Worm (Caenorhabditis elegans) whole organism, L4 larva: ENCODE results near the gene C01B9.1.

Experiments
- F10B5.3 ChIP-seq: sonication (generic microtip); optimal IDR thresholded peaks from 2 replicates; lab custom pipeline; 2016; ENCODE audit warnings: mild to moderate bottlenecking, missing genetic modification characterization, missing compliant biosample characterization
- F44E2.7 ChIP-seq: fragments of 200-800 bp; sonication (Bioruptor generic); IDR thresholded peaks from 2 replicates; pipeline ENCODE4 v2.1.2; 2022; ENCODE audit warnings: missing genetic modification characterization, missing compliant biosample characterization
- F49E8.2 ChIP-seq: sonication (generic microtip); optimal IDR thresholded peaks from 2 replicates; lab custom pipeline; 2016; ENCODE audit warnings: missing compliant biosample characterization, mild to moderate bottlenecking, missing genetic modification characterization, borderline replicate concordance
- R02D3.7 ChIP-seq: fragments of 150-350 bp; sonication (generic microtip); optimal IDR thresholded peaks from 3 replicates; lab custom pipeline; 2014; ENCODE audit warnings: missing biosample characterization, missing genetic modification characterization
- T20F7.1 ChIP-seq: fragments of 200-800 bp; sonication (Bioruptor generic); optimal IDR thresholded peaks from 2 replicates; lab custom pipeline; 2018; ENCODE audit warnings: mild to moderate bottlenecking, missing genetic modification characterization, missing compliant biosample characterization
- T26A8.4 ChIP-seq: fragments of 200-800 bp; sonication (Bioruptor generic); IDR thresholded peaks from 2 replicates; pipeline ENCODE4 v1.3.6; 2022; ENCODE audit warnings: missing genetic modification characterization, missing compliant biosample characterization
- Y105C5A.15 ChIP-seq: fragments of 200-800 bp; sonication (Bioruptor generic); IDR thresholded peaks from 2 replicates; pipeline ENCODE4 v1.3.6; 2022; ENCODE audit warnings: missing genetic modification characterization, missing compliant biosample characterization
- Y5F2A.4 ChIP-seq: fragments of 200-800 bp; sonication (Bioruptor generic); optimal IDR thresholded peaks from 2 replicates; lab custom pipeline; 2018; ENCODE audit warnings: mild to moderate bottlenecking, missing genetic modification characterization, missing compliant biosample characterization
- ZK546.5 ChIP-seq, 2 experiments: sonication (generic microtip); optimal IDR thresholded peaks; 2 replicates each; lab custom pipeline; 2017; ENCODE audit warnings: missing biosample characterization in 2 of 2, missing genetic modification characterization in 2 of 2
- aly-2 ChIP-seq: sonication (generic microtip); optimal IDR thresholded peaks from 2 replicates; lab custom pipeline; 2018; ENCODE audit warnings: missing biosample characterization, missing genetic modification characterization
- attf-4 ChIP-seq: sonication (generic microtip); optimal IDR thresholded peaks from 3 replicates; lab custom pipeline; 2017; ENCODE audit warnings: missing biosample characterization, missing genetic modification characterization
- ceh-32 ChIP-seq: sonication (generic microtip); optimal IDR thresholded peaks from 2 replicates; lab custom pipeline; 2016; ENCODE audit warnings: mild to moderate bottlenecking, missing genetic modification characterization, missing compliant biosample characterization; ENCODE audit not compliant: poor library complexity
- ceh-44 ChIP-seq: fragments of 200-800 bp; sonication (Bioruptor generic); IDR thresholded peaks from 2 replicates; pipeline ENCODE4 v1.3.6; 2022; ENCODE audit warnings: missing genetic modification reagents, missing genetic modification characterization, missing compliant biosample characterization
- ceh-82 ChIP-seq: sonication (generic microtip); optimal IDR thresholded peaks from 2 replicates; lab custom pipeline; 2017; ENCODE audit warnings: missing biosample characterization, missing genetic modification characterization
- ctbp-1 ChIP-seq: fragments of 200-800 bp; sonication (Bioruptor generic); IDR thresholded peaks from 2 replicates; pipeline ENCODE4 v1.3.6; 2022; ENCODE audit warnings: missing genetic modification reagents, missing genetic modification characterization, missing compliant biosample characterization
- daf-12 ChIP-seq: fragments of 150-350 bp; optimal IDR thresholded peaks from 2 replicates; lab custom pipeline; 2014; ENCODE audit warnings: missing biosample characterization, missing genetic modification reagents, missing genetic modification characterization
- daf-16 ChIP-seq, 3 experiments: sonication (generic microtip); optimal IDR thresholded peaks; 2 replicates each; lab custom pipeline; 2016 to 2017; ENCODE audit warnings: missing genetic modification characterization in 3 of 3, missing genetic modification reagents in 3 of 3, mild to moderate bottlenecking in 2 of 3, missing compliant biosample characterization in 2 of 3, missing biosample characterization in 1 of 3, moderate library complexity in 1 of 3
- daf-19 ChIP-seq: fragments of 200-800 bp; sonication (Bioruptor generic); conservative IDR thresholded peaks from 2 replicates; pipeline ENCODE4 v1.3.6; 2022; ENCODE audit warnings: missing genetic modification characterization, missing compliant biosample characterization
- daf-8 ChIP-seq: fragments of 200-800 bp; sonication (Bioruptor generic); IDR thresholded peaks from 2 replicates; pipeline ENCODE4 v1.3.6; 2022; ENCODE audit warnings: missing genetic modification characterization, missing compliant biosample characterization
- dmd-9 ChIP-seq: fragments of 200-800 bp; sonication (Bioruptor generic); IDR thresholded peaks from 2 replicates; pipeline ENCODE4 v1.3.6; 2022; ENCODE audit warnings: missing genetic modification reagents, missing genetic modification characterization, missing compliant biosample characterization
- dpl-1 ChIP-seq: fragments of 150-350 bp; optimal IDR thresholded peaks from 2 replicates; lab custom pipeline; 2014; ENCODE audit warnings: missing biosample characterization, missing genetic modification reagents, missing genetic modification characterization
- dve-1 ChIP-seq: sonication (generic microtip); optimal IDR thresholded peaks from 2 replicates; lab custom pipeline; 2017; ENCODE audit warnings: antibody characterized with exemption, mild to moderate bottlenecking, missing genetic modification characterization, missing compliant biosample characterization; ENCODE audit not compliant: insufficient read depth
- fkh-10 ChIP-seq: fragments of 150-350 bp; optimal IDR thresholded peaks from 2 replicates; lab custom pipeline; 2014; ENCODE audit warnings: missing biosample characterization, missing genetic modification reagents, missing genetic modification characterization
- gei-8 ChIP-seq: fragments of 200-800 bp; sonication (Bioruptor generic); optimal IDR thresholded peaks from 2 replicates; lab custom pipeline; 2018; ENCODE audit warnings: mild to moderate bottlenecking, missing genetic modification characterization, missing compliant biosample characterization
- hlh-11 ChIP-seq: fragments of 200-800 bp; sonication (Bioruptor generic); optimal IDR thresholded peaks from 2 replicates; lab custom pipeline; 2018; ENCODE audit warnings: mild to moderate bottlenecking, missing genetic modification characterization, missing compliant biosample characterization
- hlh-30 ChIP-seq: sonication (generic microtip); optimal IDR thresholded peaks from 2 replicates; lab custom pipeline; 2017; ENCODE audit warnings: antibody characterized with exemption, mild to moderate bottlenecking, missing genetic modification characterization, missing compliant biosample characterization; ENCODE audit not compliant: insufficient read depth
- jun-1 ChIP-seq: fragments of 150-350 bp; optimal IDR thresholded peaks from 2 replicates; lab custom pipeline; 2014; ENCODE audit warnings: missing biosample characterization, missing genetic modification reagents, missing genetic modification characterization
- lin-1 ChIP-seq: fragments of 200-800 bp; sonication (Bioruptor generic); IDR thresholded peaks from 2 replicates; pipeline ENCODE4 v1.3.6; 2022; ENCODE audit warnings: missing genetic modification reagents, missing genetic modification characterization, missing compliant biosample characterization
- lin-15B ChIP-seq: fragments of 150-350 bp; sonication (generic microtip); optimal IDR thresholded peaks from 3 replicates; lab custom pipeline; 2014; ENCODE audit warnings: missing biosample characterization, missing genetic modification characterization
- lin-38 ChIP-seq: fragments of 200-800 bp; sonication (Bioruptor generic); IDR thresholded peaks from 2 replicates; pipeline ENCODE4 v1.3.6; 2022; ENCODE audit warnings: missing genetic modification reagents, missing genetic modification characterization, missing compliant biosample characterization
- lsy-2 ChIP-seq, 2 experiments: fragments of 150-350 bp in 1 of 2; sonication (generic microtip) in 1 of 2; optimal IDR thresholded peaks; 2 replicates each; lab custom pipeline; 2014 to 2017; ENCODE audit warnings: missing biosample characterization in 2 of 2, missing genetic modification characterization in 2 of 2
- madf-9 ChIP-seq: fragments of 200-800 bp; sonication (Bioruptor generic); conservative IDR thresholded peaks from 2 replicates; pipeline ENCODE4 v1.3.6; 2022; ENCODE audit warnings: missing genetic modification reagents, missing genetic modification characterization, missing compliant biosample characterization
- mxl-2 ChIP-seq: fragments of 200-800 bp; sonication (Bioruptor generic); conservative IDR thresholded peaks from 2 replicates; pipeline ENCODE4 v1.3.6; 2022; ENCODE audit warnings: missing genetic modification reagents, missing genetic modification characterization, missing compliant biosample characterization
- nhr-11 ChIP-seq: fragments of 150-350 bp; optimal IDR thresholded peaks from 2 replicates; lab custom pipeline; 2014; ENCODE audit warnings: missing biosample characterization, missing genetic modification characterization
- nhr-111 ChIP-seq: fragments of 200-800 bp; sonication (Bioruptor generic); optimal IDR thresholded peaks from 2 replicates; lab custom pipeline; 2018; ENCODE audit warnings: mild to moderate bottlenecking, missing genetic modification characterization, missing compliant biosample characterization
- nhr-28 ChIP-seq: fragments of 150-350 bp; optimal IDR thresholded peaks from 2 replicates; lab custom pipeline; 2014; ENCODE audit warnings: missing biosample characterization, missing genetic modification characterization
- nhr-42 ChIP-seq: fragments of 200-800 bp; sonication (Bioruptor generic); IDR thresholded peaks from 2 replicates; pipeline ENCODE4 v1.3.6; 2022; ENCODE audit warnings: missing genetic modification characterization, missing compliant biosample characterization
- nhr-77 ChIP-seq: fragments of 150-350 bp; optimal IDR thresholded peaks from 2 replicates; lab custom pipeline; 2014; ENCODE audit warnings: missing biosample characterization, missing genetic modification characterization
- set-16 ChIP-seq: fragments of 200-800 bp; sonication (Bioruptor generic); IDR thresholded peaks from 2 replicates; pipeline ENCODE4 v1.3.6; 2022; ENCODE audit warnings: missing genetic modification reagents, missing genetic modification characterization, missing compliant biosample characterization
- skn-1 ChIP-seq: fragments of 150-350 bp; optimal IDR thresholded peaks from 2 replicates; lab custom pipeline; 2014; ENCODE audit warnings: missing biosample characterization, missing genetic modification characterization
- snpc-1.2 ChIP-seq: fragments of 200-800 bp; sonication (Bioruptor generic); IDR thresholded peaks from 2 replicates; pipeline ENCODE4 v1.3.6; 2022; ENCODE audit warnings: missing genetic modification reagents, missing genetic modification characterization, missing compliant biosample characterization
- unc-130 ChIP-seq: sonication (generic microtip); optimal IDR thresholded peaks from 2 replicates; lab custom pipeline; 2016; ENCODE audit warnings: missing genetic modification reagents, missing genetic modification characterization, missing compliant biosample characterization
- unc-39 ChIP-seq: sonication (generic microtip); optimal IDR thresholded peaks from 2 replicates; lab custom pipeline; 2017; ENCODE audit warnings: missing biosample characterization, missing genetic modification characterization
- zip-11 ChIP-seq: fragments of 200-800 bp; sonication (Bioruptor generic); IDR thresholded peaks from 2 replicates; pipeline ENCODE4 v1.3.6; 2022; ENCODE audit warnings: missing genetic modification characterization, missing compliant biosample characterization
- zip-2 ChIP-seq: fragments of 150-350 bp; optimal IDR thresholded peaks from 2 replicates; lab custom pipeline; 2014; ENCODE audit warnings: missing biosample characterization, missing genetic modification characterization
- ztf-11 ChIP-seq: fragments of 150-350 bp; optimal IDR thresholded peaks from 2 replicates; lab custom pipeline; 2014; ENCODE audit warnings: missing biosample characterization, missing genetic modification characterization
- ztf-7 ChIP-seq: fragments of 150-350 bp; optimal IDR thresholded peaks from 2 replicates; lab custom pipeline; 2014; ENCODE audit warnings: missing biosample characterization, missing genetic modification characterization

C01B9.1 gene

DNA sequence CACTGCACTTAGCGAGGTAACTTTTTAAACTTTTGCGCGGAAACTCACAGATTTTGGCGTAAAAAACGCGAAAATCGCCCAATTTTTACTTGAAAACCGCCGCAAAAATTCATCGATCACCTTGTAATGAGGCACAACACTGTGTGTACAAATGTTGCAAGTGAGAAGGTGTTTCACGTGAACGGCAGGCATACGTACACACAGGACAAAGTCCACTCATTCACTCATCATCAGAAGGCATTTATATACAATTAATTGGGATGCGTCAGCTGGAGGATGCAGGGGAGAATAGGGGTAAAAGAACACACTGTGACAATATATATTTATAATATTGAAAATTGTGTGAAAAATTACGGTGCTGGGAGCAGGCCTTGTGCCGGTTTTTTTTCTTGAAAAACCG lies 34.5 kb upstream of the C01B9.1 start:
- TF ChIP-seq T20F7.1, result no peak
- TF ChIP-seq attf-4 (tag; lab: Kevin White, UChicago), result no peak
- no peak for TF ChIP-seq F49E8.2 (tag; lab: Kevin White, UChicago)
- no peak for TF ChIP-seq Y5F2A.4 (GFP tag; lab: Kevin White, UChicago)
- no peak for TF ChIP-seq lin-1 (GFP tag; lab: Robert Waterston, UW)
- TF ChIP-seq unc-39 (tag; lab: Kevin White, UChicago), result no peak
- no peak for TF ChIP-seq F10B5.3 (tag; lab: Kevin White, UChicago)
- no peak for TF ChIP-seq lin-38 (GFP tag; lab: Robert Waterston, UW)
- no peak for TF ChIP-seq nhr-111 (GFP tag; lab: Kevin White, UChicago)
- TF ChIP-seq gei-8 (GFP tag; lab: Kevin White, UChicago), result no peak
- TF ChIP-seq hlh-11 (tag; lab: Kevin White, UChicago), result peak; percentile 22
- no peak for TF ChIP-seq daf-16 (GFP tag; optimal IDR thresholded peaks at IDR 0.05; lab: Kevin White, UChicago)
- peak; percentile 52 for TF ChIP-seq daf-16 (tag; optimal IDR thresholded peaks at IDR 0.05; lab: Kevin White, UChicago)
- no peak for TF ChIP-seq ztf-11 (tag; lab: Kevin White, UChicago)
- no peak for TF ChIP-seq Y105C5A.15 (GFP tag; lab: Robert Waterston, UW)
- no peak for TF ChIP-seq ctbp-1 (GFP tag; lab: Robert Waterston, UW)
- no peak for TF ChIP-seq set-16
- TF ChIP-seq daf-8 (GFP tag; lab: Robert Waterston, UW), result no peak
- no peak for TF ChIP-seq lin-15B (tag; lab: Kevin White, UChicago)
- peak; percentile 88 for TF ChIP-seq mxl-2
- no peak for TF ChIP-seq ZK546.5 (tag; optimal IDR thresholded peaks at IDR 0.05; lab: Kevin White, UChicago)
- no peak for TF ChIP-seq dpl-1 (GFP tag; lab: Kevin White, UChicago)
- TF ChIP-seq ceh-82 (tag; lab: Kevin White, UChicago), result no peak
- no peak for TF ChIP-seq T26A8.4 (GFP tag; lab: Robert Waterston, UW)
- no peak for TF ChIP-seq F44E2.7 (GFP tag; lab: Robert Waterston, UW)
- TF ChIP-seq ztf-7 (tag; lab: Kevin White, UChicago), result no peak
- no peak for TF ChIP-seq fkh-10 (GFP tag; lab: Kevin White, UChicago)
- no peak for TF ChIP-seq R02D3.7
- no peak for TF ChIP-seq ceh-32
- no peak for TF ChIP-seq daf-12
- peak; percentile 28 for TF ChIP-seq nhr-28 (tag; lab: Kevin White, UChicago)
- TF ChIP-seq lsy-2 (tag; optimal IDR thresholded peaks at IDR 0.05; lab: Kevin White, UChicago), result peak in 1 of 2 experiments; percentile 1
- TF ChIP-seq dmd-9 (GFP tag; lab: Robert Waterston, UW), result no peak
- no peak for TF ChIP-seq jun-1 (tag; lab: Kevin White, UChicago)
- TF ChIP-seq skn-1 (tag; lab: Kevin White, UChicago), result no peak
- TF ChIP-seq unc-130 (GFP tag; lab: Kevin White, UChicago), result no peak
- peak; percentile 18 for TF ChIP-seq hlh-30 (tag; lab: Kevin White, UChicago)
- no peak for TF ChIP-seq nhr-42 (GFP tag; lab: Robert Waterston, UW)
- TF ChIP-seq zip-11 (GFP tag; lab: Robert Waterston, UW), result no peak
- no peak for TF ChIP-seq nhr-11 (tag; lab: Kevin White, UChicago)
- TF ChIP-seq zip-2 (tag; lab: Kevin White, UChicago), result no peak
- no peak for TF ChIP-seq nhr-77 (tag; lab: Kevin White, UChicago)
- no peak for TF ChIP-seq madf-9
- peak; percentile 51; the same call in 1 of the 2 replicates for TF ChIP-seq snpc-1.2
- no peak for TF ChIP-seq daf-19 (GFP tag; lab: Robert Waterston, UW)
- TF ChIP-seq ceh-44 (GFP tag; lab: Robert Waterston, UW), result no peak
- peak; percentile 34 for TF ChIP-seq dve-1 (tag; lab: Kevin White, UChicago)
- TF ChIP-seq aly-2, result no peak
- TF ChIP-seq, all 104 proteins: peak for 8
